Worm (Caenorhabditis elegans) whole organism, L4 larva: ENCODE measurements around the gene col-172.

ENCODE experiments used
- D1046.2 ChIP-seq: fragments of 200-800 bp; sonication (Bioruptor generic); IDR thresholded peaks from 2 replicates; pipeline ENCODE4 v1.3.6; 2022; ENCODE audit warnings: missing genetic modification characterization, missing compliant biosample characterization
- F26F4.8 ChIP-seq: fragments of 200-800 bp; sonication (Bioruptor generic); conservative IDR thresholded peaks from 2 replicates; pipeline ENCODE4 v1.3.6; 2022; ENCODE audit warnings: missing genetic modification characterization, missing compliant biosample characterization
- F37D6.2 ChIP-seq: sonication (generic microtip); optimal IDR thresholded peaks from 2 replicates; lab custom pipeline; 2016; ENCODE audit warnings: mild to moderate bottlenecking, missing genetic modification characterization, missing compliant biosample characterization
- F44E2.7 ChIP-seq: fragments of 200-800 bp; sonication (Bioruptor generic); IDR thresholded peaks from 2 replicates; pipeline ENCODE4 v2.1.2; 2022; ENCODE audit warnings: missing genetic modification characterization, missing compliant biosample characterization
- F49E8.2 ChIP-seq: sonication (generic microtip); optimal IDR thresholded peaks from 2 replicates; lab custom pipeline; 2016; ENCODE audit warnings: missing compliant biosample characterization, mild to moderate bottlenecking, missing genetic modification characterization, borderline replicate concordance
- R02D3.7 ChIP-seq: fragments of 150-350 bp; sonication (generic microtip); optimal IDR thresholded peaks from 3 replicates; lab custom pipeline; 2014; ENCODE audit warnings: missing biosample characterization, missing genetic modification characterization
- Y5F2A.4 ChIP-seq: fragments of 200-800 bp; sonication (Bioruptor generic); optimal IDR thresholded peaks from 2 replicates; lab custom pipeline; 2018; ENCODE audit warnings: mild to moderate bottlenecking, missing genetic modification characterization, missing compliant biosample characterization
- ZK337.2 ChIP-seq: fragments of 200-800 bp; sonication (Bioruptor generic); IDR thresholded peaks from 2 replicates; pipeline ENCODE4 v1.3.6; 2022; ENCODE audit warnings: missing genetic modification reagents, missing genetic modification characterization, missing compliant biosample characterization
- aly-2 ChIP-seq: sonication (generic microtip); optimal IDR thresholded peaks from 2 replicates; lab custom pipeline; 2018; ENCODE audit warnings: missing biosample characterization, missing genetic modification characterization
- arid-1 ChIP-seq: fragments of 200-800 bp; sonication (Bioruptor generic); conservative IDR thresholded peaks from 2 replicates; pipeline ENCODE4 v1.3.6; 2022; ENCODE audit warnings: missing genetic modification reagents, missing genetic modification characterization, missing compliant biosample characterization
- attf-4 ChIP-seq: sonication (generic microtip); optimal IDR thresholded peaks from 3 replicates; lab custom pipeline; 2017; ENCODE audit warnings: missing biosample characterization, missing genetic modification characterization
- ceh-44 ChIP-seq: fragments of 200-800 bp; sonication (Bioruptor generic); IDR thresholded peaks from 2 replicates; pipeline ENCODE4 v1.3.6; 2022; ENCODE audit warnings: missing genetic modification reagents, missing genetic modification characterization, missing compliant biosample characterization
- ces-1 ChIP-seq: fragments of 150-350 bp; sonication (generic microtip); optimal IDR thresholded peaks from 4 replicates; lab custom pipeline; 2014; ENCODE audit warnings: missing biosample characterization, missing genetic modification reagents, missing genetic modification characterization
- daf-12 ChIP-seq: fragments of 150-350 bp; optimal IDR thresholded peaks from 2 replicates; lab custom pipeline; 2014; ENCODE audit warnings: missing biosample characterization, missing genetic modification reagents, missing genetic modification characterization
- daf-19 ChIP-seq: fragments of 200-800 bp; sonication (Bioruptor generic); conservative IDR thresholded peaks from 2 replicates; pipeline ENCODE4 v1.3.6; 2022; ENCODE audit warnings: missing genetic modification characterization, missing compliant biosample characterization
- dmd-8 ChIP-seq: fragments of 200-800 bp; sonication (Bioruptor generic); IDR thresholded peaks from 2 replicates; pipeline ENCODE4 v1.3.6; 2022; ENCODE audit warnings: missing genetic modification characterization, missing compliant biosample characterization
- dmd-9 ChIP-seq: fragments of 200-800 bp; sonication (Bioruptor generic); IDR thresholded peaks from 2 replicates; pipeline ENCODE4 v1.3.6; 2022; ENCODE audit warnings: missing genetic modification reagents, missing genetic modification characterization, missing compliant biosample characterization
- dve-1 ChIP-seq: sonication (generic microtip); optimal IDR thresholded peaks from 2 replicates; lab custom pipeline; 2017; ENCODE audit warnings: antibody characterized with exemption, mild to moderate bottlenecking, missing genetic modification characterization, missing compliant biosample characterization; ENCODE audit not compliant: insufficient read depth
- egl-27 ChIP-seq: sonication (generic microtip); optimal IDR thresholded peaks from 3 replicates; lab custom pipeline; 2017; ENCODE audit warnings: missing biosample characterization, missing genetic modification reagents, missing genetic modification characterization
- egl-43 ChIP-seq: fragments of 200-800 bp; sonication (Bioruptor generic); IDR thresholded peaks from 2 replicates; pipeline ENCODE4 v1.3.6; 2022; ENCODE audit warnings: missing genetic modification reagents, missing genetic modification characterization, missing compliant biosample characterization
- fkh-10 ChIP-seq: fragments of 150-350 bp; optimal IDR thresholded peaks from 2 replicates; lab custom pipeline; 2014; ENCODE audit warnings: missing biosample characterization, missing genetic modification reagents, missing genetic modification characterization
- hif-1 ChIP-seq, 2 experiments: sonication (generic microtip); optimal IDR thresholded peaks; 2 replicates each; lab custom pipeline; 2016 to 2017; ENCODE audit warnings: missing compliant biosample characterization in 2 of 2, missing genetic modification characterization in 2 of 2, missing genetic modification reagents in 2 of 2, missing genotype in 2 of 2, mild to moderate bottlenecking in 1 of 2
- hlh-11 ChIP-seq: fragments of 200-800 bp; sonication (Bioruptor generic); optimal IDR thresholded peaks from 2 replicates; lab custom pipeline; 2018; ENCODE audit warnings: mild to moderate bottlenecking, missing genetic modification characterization, missing compliant biosample characterization
- hmg-1.1 ChIP-seq: fragments of 200-800 bp; sonication (Bioruptor generic); IDR thresholded peaks from 2 replicates; pipeline ENCODE4 v1.3.6; 2022; ENCODE audit warnings: missing genetic modification reagents, missing genetic modification characterization, missing compliant biosample characterization
- lin-1 ChIP-seq: fragments of 200-800 bp; sonication (Bioruptor generic); IDR thresholded peaks from 2 replicates; pipeline ENCODE4 v1.3.6; 2022; ENCODE audit warnings: missing genetic modification reagents, missing genetic modification characterization, missing compliant biosample characterization
- lin-15B ChIP-seq: fragments of 150-350 bp; sonication (generic microtip); optimal IDR thresholded peaks from 3 replicates; lab custom pipeline; 2014; ENCODE audit warnings: missing biosample characterization, missing genetic modification characterization
- lin-38 ChIP-seq: fragments of 200-800 bp; sonication (Bioruptor generic); IDR thresholded peaks from 2 replicates; pipeline ENCODE4 v1.3.6; 2022; ENCODE audit warnings: missing genetic modification reagents, missing genetic modification characterization, missing compliant biosample characterization
- lin-39 ChIP-seq: fragments of 150-350 bp; optimal IDR thresholded peaks from 2 replicates; lab custom pipeline; 2014; ENCODE audit warnings: missing biosample characterization, missing genetic modification reagents, missing genetic modification characterization
- madf-5 ChIP-seq, 2 experiments: fragments of 200-800 bp; sonication (Bioruptor generic); IDR thresholded peaks; 2 replicates each; pipeline ENCODE4 v1.3.6; 2022; ENCODE audit warnings: missing compliant biosample characterization in 2 of 2, missing genetic modification characterization in 2 of 2
- mdl-1 ChIP-seq, 2 experiments: fragments of 150-350 bp in 1 of 2; sonication (generic microtip) in 1 of 2; optimal IDR thresholded peaks; 2 replicates each; lab custom pipeline; 2014 to 2017; ENCODE audit warnings: missing biosample characterization in 2 of 2, missing genetic modification characterization in 2 of 2
- mdt-29 ChIP-seq: fragments of 200-800 bp; sonication (Bioruptor generic); IDR thresholded peaks from 2 replicates; pipeline ENCODE4 v1.3.6; 2022; ENCODE audit warnings: missing genetic modification reagents, missing genetic modification characterization, missing compliant biosample characterization
- mes-2 ChIP-seq: sonication (generic microtip); optimal IDR thresholded peaks from 2 replicates; lab custom pipeline; 2016; ENCODE audit warnings: missing genotype, mild to moderate bottlenecking, missing genetic modification characterization, missing compliant biosample characterization; ENCODE audit not compliant: poor library complexity, severe bottlenecking
- mxl-3 ChIP-seq: fragments of 200-800 bp; sonication (Bioruptor generic); optimal IDR thresholded peaks from 2 replicates; lab custom pipeline; 2018; ENCODE audit warnings: mild to moderate bottlenecking, missing genetic modification characterization, missing compliant biosample characterization
- nhr-111 ChIP-seq: fragments of 200-800 bp; sonication (Bioruptor generic); optimal IDR thresholded peaks from 2 replicates; lab custom pipeline; 2018; ENCODE audit warnings: mild to moderate bottlenecking, missing genetic modification characterization, missing compliant biosample characterization
- nhr-28 ChIP-seq: fragments of 150-350 bp; optimal IDR thresholded peaks from 2 replicates; lab custom pipeline; 2014; ENCODE audit warnings: missing biosample characterization, missing genetic modification characterization
- nhr-42 ChIP-seq: fragments of 200-800 bp; sonication (Bioruptor generic); IDR thresholded peaks from 2 replicates; pipeline ENCODE4 v1.3.6; 2022; ENCODE audit warnings: missing genetic modification characterization, missing compliant biosample characterization
- nhr-6 ChIP-seq: fragments of 150-350 bp; optimal IDR thresholded peaks from 2 replicates; lab custom pipeline; 2014; ENCODE audit warnings: missing biosample characterization, missing genetic modification characterization
- nhr-76 ChIP-seq: fragments of 150-350 bp; optimal IDR thresholded peaks from 2 replicates; lab custom pipeline; 2014; ENCODE audit warnings: missing biosample characterization, missing genetic modification characterization
- nhr-77 ChIP-seq: fragments of 150-350 bp; optimal IDR thresholded peaks from 2 replicates; lab custom pipeline; 2014; ENCODE audit warnings: missing biosample characterization, missing genetic modification characterization
- php-3 ChIP-seq: fragments of 200-800 bp; sonication (Bioruptor generic); IDR thresholded peaks from 2 replicates; pipeline ENCODE4 v1.3.6; 2022; ENCODE audit warnings: missing genetic modification reagents, missing genetic modification characterization, missing compliant biosample characterization
- pqm-1 ChIP-seq: sonication (generic microtip); optimal IDR thresholded peaks from 2 replicates; lab custom pipeline; 2017; ENCODE audit warnings: missing biosample characterization, missing genetic modification characterization
- saeg-2 ChIP-seq: fragments of 200-800 bp; sonication (Bioruptor generic); IDR thresholded peaks from 2 replicates; pipeline ENCODE4 v1.3.6; 2022; ENCODE audit warnings: missing genetic modification reagents, missing genetic modification characterization, missing compliant biosample characterization
- sdz-12 ChIP-seq: fragments of 200-800 bp; sonication (Bioruptor generic); optimal IDR thresholded peaks from 2 replicates; lab custom pipeline; 2018; ENCODE audit warnings: mild to moderate bottlenecking, missing genetic modification characterization, missing compliant biosample characterization
- skn-1 ChIP-seq: fragments of 150-350 bp; optimal IDR thresholded peaks from 2 replicates; lab custom pipeline; 2014; ENCODE audit warnings: missing biosample characterization, missing genetic modification characterization
- snpc-1.2 ChIP-seq: fragments of 200-800 bp; sonication (Bioruptor generic); IDR thresholded peaks from 2 replicates; pipeline ENCODE4 v1.3.6; 2022; ENCODE audit warnings: missing genetic modification reagents, missing genetic modification characterization, missing compliant biosample characterization
- snpc-4 ChIP-seq: fragments of 150-350 bp; optimal IDR thresholded peaks from 2 replicates; lab custom pipeline; 2014; ENCODE audit warnings: missing biosample characterization, missing genetic modification characterization
- spr-1 ChIP-seq: sonication (generic microtip); optimal IDR thresholded peaks from 2 replicates; lab custom pipeline; 2016; ENCODE audit warnings: mild to moderate bottlenecking, missing genetic modification characterization, missing compliant biosample characterization
- unc-62 ChIP-seq, 3 experiments: fragments of 150-350 bp in 1 of 3; sonication (generic microtip); optimal IDR thresholded peaks in 2 of 3; peaks in 1 of 3; 1 replicate in 1 of 3; 2 replicates in 2 of 3; lab custom pipeline; 2014 to 2017; ENCODE audit warnings: missing biosample characterization in 3 of 3, missing genetic modification characterization in 3 of 3, missing genetic modification reagents in 3 of 3, missing genotype in 1 of 3
- vab-7 ChIP-seq: fragments of 200-800 bp; sonication (Bioruptor generic); IDR thresholded peaks from 2 replicates; pipeline ENCODE4 v1.3.6; 2022; ENCODE audit warnings: missing genetic modification reagents, missing genetic modification characterization, missing compliant biosample characterization
- zag-1 ChIP-seq: fragments of 150-350 bp; optimal IDR thresholded peaks from 2 replicates; lab custom pipeline; 2014; ENCODE audit warnings: missing biosample characterization, missing genetic modification characterization

The col-172 gene

DNA sequence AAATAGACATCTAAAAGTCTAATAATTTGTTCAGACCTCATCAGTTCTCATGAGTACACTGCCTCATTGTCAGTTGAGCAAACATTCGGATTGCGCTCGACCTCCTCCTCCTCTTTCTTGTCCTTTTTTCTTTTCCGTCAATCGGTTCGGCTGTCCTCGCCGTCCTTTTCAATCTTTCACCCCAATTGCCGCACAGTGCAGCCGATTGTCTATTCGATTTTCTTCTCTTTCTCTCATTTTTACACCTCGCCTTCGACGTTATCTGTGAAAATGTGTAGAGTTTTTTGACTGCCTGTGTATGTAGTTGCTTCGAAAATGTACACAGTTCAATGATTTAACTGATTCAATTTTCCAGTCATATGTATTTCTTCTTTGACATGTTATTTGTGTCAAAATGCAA, 19.4 kb upstream of the col-172 start (continued):
- no peak for TF ChIP-seq ces-1 (GFP tag; lab: Kevin White, UChicago)
- no peak for TF ChIP-seq F44E2.7 (GFP tag; lab: Robert Waterston, UW)
- no peak for TF ChIP-seq zag-1 (tag; lab: Kevin White, UChicago)
- no peak for TF ChIP-seq spr-1 (tag; lab: Kevin White, UChicago)
- no peak for TF ChIP-seq snpc-4
- TF ChIP-seq ZK337.2 (GFP tag; lab: Robert Waterston, UW): no peak
- peak; percentile 78 for TF ChIP-seq nhr-28
- TF ChIP-seq F49E8.2 (tag; lab: Kevin White, UChicago): no peak
- TF ChIP-seq nhr-77 (tag; lab: Kevin White, UChicago): peak; percentile 57
- TF ChIP-seq sdz-12 (GFP tag; lab: Kevin White, UChicago): no peak
- TF ChIP-seq nhr-42 (GFP tag; lab: Robert Waterston, UW): no peak
- TF ChIP-seq aly-2 (tag; lab: Kevin White, UChicago): no peak
- TF ChIP-seq nhr-111 (GFP tag; lab: Kevin White, UChicago): no peak
- TF ChIP-seq lin-1 (GFP tag; lab: Robert Waterston, UW): no peak
- no peak for TF ChIP-seq vab-7
- no peak for TF ChIP-seq skn-1 (tag; lab: Kevin White, UChicago)
- no peak for TF ChIP-seq fkh-10 (GFP tag; lab: Kevin White, UChicago)
- TF ChIP-seq egl-43: no peak
- no peak for TF ChIP-seq hif-1 (tag; optimal IDR thresholded peaks at IDR 0.05; lab: Kevin White, UChicago)
- TF ChIP-seq mdt-29 (GFP tag; lab: Robert Waterston, UW): no peak
- no peak for TF ChIP-seq php-3 (GFP tag; lab: Robert Waterston, UW)
- TF ChIP-seq snpc-1.2 (GFP tag; lab: Robert Waterston, UW): no peak
- no peak for TF ChIP-seq lin-39 (tag; lab: Kevin White, UChicago)
- no peak for TF ChIP-seq R02D3.7 (tag; lab: Kevin White, UChicago)
- no peak for TF ChIP-seq madf-5 (GFP tag; IDR thresholded peaks at IDR 0.05; lab: Robert Waterston, UW)
- no peak for TF ChIP-seq arid-1 (GFP tag; lab: Robert Waterston, UW)
- peak; percentile 56 for TF ChIP-seq pqm-1
- TF ChIP-seq mxl-3 (GFP tag; lab: Kevin White, UChicago): peak; percentile 14
- TF ChIP-seq lin-15B (tag; lab: Kevin White, UChicago): no peak
- no peak for TF ChIP-seq egl-27 (tag; lab: Kevin White, UChicago)
- no peak for TF ChIP-seq F26F4.8 (GFP tag; lab: Robert Waterston, UW)
- no peak for TF ChIP-seq daf-19
- no peak for TF ChIP-seq attf-4

DNA sequence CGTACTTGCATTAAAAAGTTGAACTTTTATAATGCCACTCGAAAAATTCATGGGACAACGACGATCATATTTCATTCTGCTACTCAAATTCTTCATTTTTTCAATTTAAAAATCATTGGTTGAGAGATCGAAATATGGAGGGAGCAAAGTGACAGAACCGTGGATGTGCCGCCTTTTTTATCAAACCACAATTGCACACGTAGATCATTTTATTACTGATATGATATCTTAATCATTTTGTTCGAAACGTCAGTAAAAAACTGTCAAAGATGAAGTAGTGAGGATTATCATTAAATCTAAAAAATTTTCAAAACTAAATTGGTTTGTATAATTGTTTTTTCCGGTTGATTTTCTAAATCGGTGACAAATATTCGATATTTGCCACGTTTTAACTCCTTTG, 18.5 kb upstream of the col-172 start:
- TF ChIP-seq snpc-1.2 (GFP tag; lab: Robert Waterston, UW): no peak
- no peak for TF ChIP-seq Y5F2A.4
- peak; percentile 32 for TF ChIP-seq hlh-11 (tag; lab: Kevin White, UChicago)
- TF ChIP-seq dve-1 (tag; lab: Kevin White, UChicago): peak; percentile 66
- TF ChIP-seq mdl-1 (tag; optimal IDR thresholded peaks at IDR 0.05; lab: Kevin White, UChicago): no peak
- peak in 1 of 2 experiments; percentile 34 for TF ChIP-seq unc-62 (GFP tag; optimal IDR thresholded peaks at IDR 0.05 in 1 of 2; lab: Kevin White, UChicago)
- TF ChIP-seq unc-62 (tag; optimal IDR thresholded peaks at IDR 0.05; lab: Kevin White, UChicago): no peak
- no peak for TF ChIP-seq fkh-10 (GFP tag; lab: Kevin White, UChicago)
- TF ChIP-seq attf-4: no peak
- no peak for TF ChIP-seq hmg-1.1 (GFP tag; lab: Robert Waterston, UW)
- TF ChIP-seq dmd-9: no peak
- TF ChIP-seq ceh-44 (GFP tag; lab: Robert Waterston, UW): no peak
- TF ChIP-seq daf-12: no peak
- no peak for TF ChIP-seq saeg-2 (GFP tag; lab: Robert Waterston, UW)
- no peak for TF ChIP-seq R02D3.7 (tag; lab: Kevin White, UChicago)
- TF ChIP-seq aly-2 (tag; lab: Kevin White, UChicago): no peak
- no peak for TF ChIP-seq D1046.2 (GFP tag; lab: Robert Waterston, UW)
- TF ChIP-seq nhr-6 (tag; lab: Kevin White, UChicago): no peak
- no peak for TF ChIP-seq nhr-76 (tag; lab: Kevin White, UChicago)
- TF ChIP-seq pqm-1: peak; percentile 53
- TF ChIP-seq F37D6.2 (tag; lab: Kevin White, UChicago): no peak
- TF ChIP-seq dmd-8: no peak
- no peak for TF ChIP-seq F26F4.8 (GFP tag; lab: Robert Waterston, UW)
- peak; percentile 62; the same call in 1 of the 2 replicates for TF ChIP-seq php-3 (GFP tag; lab: Robert Waterston, UW)
- no peak for TF ChIP-seq lin-38
- no peak for TF ChIP-seq mes-2 (tag; lab: Kevin White, UChicago)
